Worm (Caenorhabditis elegans): Measurements from ENCODE around the gene pmp-2.
A peak's percentile ranks its signal among the peaks of the same experiment; 100 is the strongest.

The pmp-2 gene

DNA sequence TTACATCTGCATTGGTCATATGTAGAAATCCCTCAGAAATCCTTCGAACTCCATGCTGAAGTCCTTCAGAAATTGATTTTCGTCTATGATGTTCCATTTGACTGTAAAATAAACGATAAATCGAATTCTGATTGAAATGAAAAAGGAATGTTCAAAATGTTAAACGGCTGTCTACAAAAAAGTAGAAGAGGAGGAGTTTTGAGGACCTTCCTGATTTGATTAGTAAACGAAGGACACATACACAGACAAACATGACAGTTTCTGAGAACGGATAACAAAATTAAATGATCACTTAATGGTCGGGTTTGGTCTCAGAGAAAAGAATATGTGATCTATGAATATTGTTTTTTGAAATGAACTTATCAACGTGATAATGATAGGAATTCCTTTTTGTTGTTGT, 10.6 kb downstream of the pmp-2 start, which contains the start of gene slc-36.5:
TSS of gene slc-36.5 (minus strand) at position 101 of the 400 bp plus-strand sequence.
- no peak for TF ChIP-seq tag-97 (GFP tag; IDR thresholded peaks at IDR 0.05)
- no peak for TF ChIP-seq zip-11 (GFP tag; IDR thresholded peaks at IDR 0.05)
- no peak for TF ChIP-seq hmg-1.1 (GFP tag; IDR thresholded peaks at IDR 0.05)
- TF ChIP-seq lin-15B (tag; optimal IDR thresholded peaks at IDR 0.05): no peak

DNA sequence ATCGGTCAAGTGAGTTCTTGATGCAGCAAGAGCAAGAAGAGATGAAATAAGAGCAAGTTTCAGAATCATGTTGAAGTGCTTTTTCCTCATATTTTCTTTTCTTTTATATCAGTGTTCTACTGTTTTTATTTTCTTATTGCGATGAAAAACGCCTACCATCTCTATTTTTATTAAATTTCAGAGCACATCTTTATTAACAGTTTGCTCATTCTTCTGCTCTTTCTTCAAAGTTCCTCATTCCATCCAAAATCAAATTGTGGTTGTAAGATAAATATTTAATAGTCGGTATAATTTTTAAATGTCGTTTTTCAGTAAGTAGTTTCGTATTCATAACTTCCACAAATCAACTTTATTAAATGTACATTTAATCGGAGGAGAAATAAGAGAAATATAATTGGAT, 15.1 kb downstream of the pmp-2 start, which contains the start of gene C44B7.5:
TSS of gene C44B7.5 (minus strand) at position 101 of the 400 bp plus-strand sequence.
- TF ChIP-seq zip-11 (GFP tag; IDR thresholded peaks at IDR 0.05): no peak
- no peak for TF ChIP-seq F26F4.8 (GFP tag; conservative IDR thresholded peaks at IDR 0.05)
- no peak for TF ChIP-seq lin-39 (tag; optimal IDR thresholded peaks at IDR 0.05)
- TF ChIP-seq nhr-6 (tag; optimal IDR thresholded peaks at IDR 0.05): no peak
- TF ChIP-seq ces-1 (GFP tag; optimal IDR thresholded peaks at IDR 0.05): no peak
- TF ChIP-seq hlh-11 (tag; optimal IDR thresholded peaks at IDR 0.05): no peak

DNA sequence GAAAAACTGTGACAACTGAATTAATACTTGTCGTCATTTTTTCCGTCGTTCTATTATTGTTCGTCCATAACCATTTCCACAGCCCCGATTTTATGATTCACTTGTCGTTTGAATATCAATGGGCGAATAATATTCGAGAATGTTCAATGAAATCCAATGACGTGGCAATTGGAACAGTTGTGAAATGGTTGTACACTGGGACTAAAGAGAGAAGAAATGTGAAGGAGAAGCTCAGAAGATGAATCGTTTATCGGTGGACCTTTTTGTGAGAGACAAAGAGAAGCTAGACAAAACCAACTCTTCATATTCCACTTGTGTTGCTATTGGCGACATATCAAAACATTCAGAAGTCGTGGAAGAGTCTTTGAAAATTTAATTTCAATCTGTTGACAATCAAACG, 16.8 kb downstream of the pmp-2 start, which contains the start of gene clhm-1:
TSS of gene clhm-1 (minus strand) at position 207 of the 400 bp plus-strand sequence.
- TF ChIP-seq nhr-10 (tag; optimal IDR thresholded peaks at IDR 0.05) (no peak), cey-2 (tag; optimal IDR thresholded peaks at IDR 0.05; ENCODE audit: borderline replicate concordance, insufficient read depth) (no peak), Y105C5A.15 (GFP tag; IDR thresholded peaks at IDR 0.05) (no peak), daf-8 (GFP tag; IDR thresholded peaks at IDR 0.05) (no peak), daf-16 (GFP tag; optimal IDR thresholded peaks at IDR 0.05) (peak in 1 of 2 experiments; percentile 21), daf-16 (tag; optimal IDR thresholded peaks at IDR 0.05) (no peak)

DNA sequence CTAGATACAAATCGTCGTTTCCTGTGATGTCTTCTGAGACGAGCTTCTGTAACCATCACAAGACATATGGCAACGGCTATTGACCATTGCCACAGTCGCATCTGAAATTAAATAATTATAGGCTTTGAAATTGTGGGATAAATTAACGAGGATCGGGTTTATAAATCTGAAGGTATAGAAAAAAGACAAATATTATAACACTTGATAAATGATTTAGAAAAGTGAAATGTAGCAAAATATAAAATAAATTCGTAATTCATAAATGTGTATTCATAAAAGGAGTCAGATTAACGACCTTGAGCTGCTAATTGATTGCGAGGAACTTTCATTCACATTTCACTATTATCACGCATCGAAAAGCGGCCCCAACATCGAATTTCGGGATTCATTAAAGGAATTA, 24.0 kb downstream of the pmp-2 start, which contains the start of gene aff-1:
TSS of gene aff-1 (minus strand) at position 101 of the 400 bp plus-strand sequence.
- TF ChIP-seq egl-27 (tag; optimal IDR thresholded peaks at IDR 0.05) (no peak), dmd-6 (GFP tag; IDR thresholded peaks at IDR 0.05) (no peak), Y5F2A.4 (GFP tag; optimal IDR thresholded peaks at IDR 0.05) (no peak), mxl-2 (GFP tag; conservative IDR thresholded peaks at IDR 0.05) (no peak), F37D6.2 (tag; optimal IDR thresholded peaks at IDR 0.05) (no peak), pha-4 (GFP tag; IDR thresholded peaks at IDR 0.05) (no peak), pha-4 (tag; optimal IDR thresholded peaks at IDR 0.05) (no peak), Y75B8A.6 (GFP tag; IDR thresholded peaks at IDR 0.05) (no peak), mes-2 (tag; optimal IDR thresholded peaks at IDR 0.05; ENCODE audit: poor library complexity, severe bottlenecking) (no peak), jun-1 (tag; optimal IDR thresholded peaks at IDR 0.05) (no peak), lin-15B (tag; optimal IDR thresholded peaks at IDR 0.05) (no peak), sdz-12 (GFP tag; optimal IDR thresholded peaks at IDR 0.05) (no peak), mdl-1 (tag; optimal IDR thresholded peaks at IDR 0.05) (no peak), lin-1 (GFP tag; IDR thresholded peaks at IDR 0.05) (no peak), lir-3 (tag; optimal IDR thresholded peaks at IDR 0.05) (no peak), hlh-11 (tag; optimal IDR thresholded peaks at IDR 0.05) (no peak), pqm-1 (tag; optimal IDR thresholded peaks at IDR 0.05) (no peak), T26A8.4 (GFP tag; IDR thresholded peaks at IDR 0.05) (no peak), zfp-2 (tag; optimal IDR thresholded peaks at IDR 0.05) (no peak)

DNA sequence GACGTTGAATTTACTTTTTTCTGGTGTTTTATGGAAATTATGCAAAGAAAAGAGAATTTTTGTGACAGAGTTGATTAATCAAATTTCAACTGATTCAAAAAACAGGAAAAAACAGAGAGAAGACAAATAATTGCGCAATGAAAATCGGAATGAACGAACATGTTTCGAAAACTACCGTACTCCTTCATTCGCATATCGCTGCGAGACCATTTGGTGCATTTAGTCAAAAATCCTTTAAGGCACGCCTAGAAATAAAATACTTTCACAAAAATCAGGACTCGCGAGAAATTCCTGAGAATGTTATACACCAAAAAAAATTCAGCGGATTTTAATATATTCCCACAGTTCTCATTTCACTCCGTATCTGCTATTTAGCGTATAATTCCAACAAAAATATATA, 27.6 kb downstream of the pmp-2 start:
- TF ChIP-seq spr-1 (tag; optimal IDR thresholded peaks at IDR 0.05): no peak
- no peak for TF ChIP-seq rbr-2 (tag; optimal IDR thresholded peaks at IDR 0.05)
- TF ChIP-seq hmg-1.1 (GFP tag; IDR thresholded peaks at IDR 0.05): no peak
- TF ChIP-seq unc-62 (GFP tag; optimal IDR thresholded peaks at IDR 0.05 in 1 of 2): no peak
- no peak for TF ChIP-seq unc-62 (tag; optimal IDR thresholded peaks at IDR 0.05)
- no peak for TF ChIP-seq nhr-10 (tag; optimal IDR thresholded peaks at IDR 0.05)
- no peak for TF ChIP-seq dmd-8 (GFP tag; IDR thresholded peaks at IDR 0.05)
- TF ChIP-seq Y75B8A.6 (GFP tag; IDR thresholded peaks at IDR 0.05): no peak
- TF ChIP-seq nhr-28 (tag; optimal IDR thresholded peaks at IDR 0.05): no peak
- TF ChIP-seq hlh-30 (tag; optimal IDR thresholded peaks at IDR 0.05; ENCODE audit: insufficient read depth): no peak
- no peak for TF ChIP-seq attf-4 (tag; optimal IDR thresholded peaks at IDR 0.05)
- TF ChIP-seq F26F4.8 (GFP tag; conservative IDR thresholded peaks at IDR 0.05): no peak
- TF ChIP-seq egl-27 (tag; optimal IDR thresholded peaks at IDR 0.05): no peak
- no peak for TF ChIP-seq duxl-1 (tag; optimal IDR thresholded peaks at IDR 0.05; ENCODE audit: poor library complexity)
- no peak for TF ChIP-seq fos-1 (tag; optimal IDR thresholded peaks at IDR 0.05)
- no peak for TF ChIP-seq cey-2 (tag; optimal IDR thresholded peaks at IDR 0.05; ENCODE audit: borderline replicate concordance, insufficient read depth)
- TF ChIP-seq hlh-11 (tag; optimal IDR thresholded peaks at IDR 0.05): no peak
- no peak for TF ChIP-seq zag-1 (tag; optimal IDR thresholded peaks at IDR 0.05)

Measured in whole organism, L4 larva.